Worm (Caenorhabditis elegans) whole organism, mixed stage, embryonic: ENCODE measurements around the gene ifas-1.

Experiments
- M03D4.4 ChIP-seq: sonication (generic microtip); optimal IDR thresholded peaks from 2 replicates; lab custom pipeline; 2017; ENCODE audit warnings: mild to moderate bottlenecking, missing genetic modification characterization, missing compliant biosample characterization
- bed-3 ChIP-seq: fragments of 200-800 bp; sonication (Bioruptor generic); optimal IDR thresholded peaks from 3 replicates; lab custom pipeline; 2018; ENCODE audit warnings: mild to moderate bottlenecking, missing genetic modification characterization, moderate library complexity, missing compliant biosample characterization
- blmp-1 ChIP-seq: fragments of 150-350 bp; optimal IDR thresholded peaks from 2 replicates; lab custom pipeline; 2014; ENCODE audit warnings: missing biosample characterization, missing genetic modification characterization
- ceh-39 ChIP-seq: fragments of 150-350 bp; optimal IDR thresholded peaks from 2 replicates; lab custom pipeline; 2014; ENCODE audit warnings: missing biosample characterization, missing genetic modification characterization
- ceh-43 ChIP-seq: fragments of 200-800 bp; sonication (Bioruptor generic); optimal IDR thresholded peaks from 2 replicates; lab custom pipeline; 2018; ENCODE audit warnings: mild to moderate bottlenecking, missing genetic modification characterization, moderate library complexity, missing compliant biosample characterization
- ceh-83 ChIP-seq: fragments of 200-800 bp; sonication (Bioruptor generic); optimal IDR thresholded peaks from 2 replicates; lab custom pipeline; 2018; ENCODE audit warnings: mild to moderate bottlenecking, missing genetic modification characterization, missing compliant biosample characterization
- ces-1 ChIP-seq: fragments of 150-350 bp; optimal IDR thresholded peaks from 2 replicates; lab custom pipeline; 2014; ENCODE audit warnings: missing biosample characterization, missing genetic modification reagents, missing genetic modification characterization
- cnd-1 ChIP-seq: fragments of 200-800 bp; sonication (Bioruptor generic); optimal IDR thresholded peaks from 2 replicates; lab custom pipeline; 2018; ENCODE audit warnings: mild to moderate bottlenecking, missing genetic modification characterization, missing compliant biosample characterization
- drap-1 ChIP-seq: fragments of 200-800 bp; sonication (Bioruptor generic); optimal IDR thresholded peaks from 3 replicates; lab custom pipeline; 2018; ENCODE audit warnings: mild to moderate bottlenecking, missing genetic modification characterization, missing compliant biosample characterization
- elt-3 ChIP-seq: fragments of 150-350 bp; optimal IDR thresholded peaks from 2 replicates; lab custom pipeline; 2014; ENCODE audit warnings: missing biosample characterization, missing genetic modification characterization
- hlh-1 ChIP-seq: fragments of 150-350 bp; optimal IDR thresholded peaks from 2 replicates; lab custom pipeline; 2014; ENCODE audit warnings: missing biosample characterization, missing genetic modification reagents, missing genetic modification characterization
- lin-13 ChIP-seq: fragments of 150-350 bp; optimal IDR thresholded peaks from 2 replicates; lab custom pipeline; 2014; ENCODE audit warnings: missing biosample characterization, missing genetic modification characterization
- lsy-2 ChIP-seq: fragments of 150-350 bp; optimal IDR thresholded peaks from 2 replicates; lab custom pipeline; 2014; ENCODE audit warnings: missing biosample characterization, missing genetic modification characterization
- mab-5 ChIP-seq: fragments of 150-350 bp; optimal IDR thresholded peaks from 2 replicates; lab custom pipeline; 2014; ENCODE audit warnings: missing biosample characterization, missing genetic modification characterization
- mls-2 ChIP-seq: sonication (generic microtip); optimal IDR thresholded peaks from 2 replicates; lab custom pipeline; 2016; ENCODE audit warnings: mild to moderate bottlenecking, missing genetic modification characterization, moderate library complexity, missing compliant biosample characterization
- snpc-4 ChIP-seq: fragments of 150-350 bp; optimal IDR thresholded peaks from 2 replicates; lab custom pipeline; 2014; ENCODE audit warnings: missing biosample characterization, missing genetic modification characterization
- sptf-1 ChIP-seq: sonication (generic microtip); optimal IDR thresholded peaks from 2 replicates; lab custom pipeline; 2017; ENCODE audit warnings: mild to moderate bottlenecking, missing genetic modification characterization, moderate library complexity, missing compliant biosample characterization
- tbx-8 ChIP-seq: fragments of 200-800 bp; sonication (Bioruptor generic); optimal IDR thresholded peaks from 2 replicates; lab custom pipeline; 2018; ENCODE audit warnings: mild to moderate bottlenecking, missing genetic modification characterization, moderate library complexity, missing compliant biosample characterization
- unc-120 ChIP-seq: sonication (generic microtip); optimal IDR thresholded peaks from 2 replicates; lab custom pipeline; 2017; ENCODE audit warnings: missing genetic modification characterization, missing compliant biosample characterization; ENCODE audit not compliant: poor library complexity, severe bottlenecking
- unc-39 ChIP-seq: fragments of 150-350 bp; optimal IDR thresholded peaks from 2 replicates; lab custom pipeline; 2014; ENCODE audit warnings: missing biosample characterization, missing genetic modification characterization

ifas-1 gene

DNA sequence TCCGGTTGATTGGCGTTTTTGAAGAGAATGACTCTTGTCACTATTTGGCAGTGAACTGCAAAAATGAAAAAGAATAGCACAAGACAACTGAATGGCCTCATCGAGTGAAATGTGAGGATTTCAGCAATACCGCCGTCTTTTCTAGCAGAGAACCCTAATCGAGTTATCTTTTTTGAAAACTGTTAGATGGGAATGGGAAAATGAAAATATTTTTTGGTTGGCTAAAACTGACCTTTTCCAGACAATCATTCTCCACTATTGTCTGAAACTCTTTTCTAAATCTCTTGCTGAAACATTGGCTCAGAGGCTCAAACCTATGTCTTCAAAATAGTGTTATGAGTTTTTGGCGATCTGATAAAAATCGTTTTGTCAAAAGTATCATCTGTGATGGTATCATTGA, 48.3 kb downstream of the ifas-1 start, which contains the start of gene M151.10:
TSS of gene M151.10 (minus strand) at position 101 of the 400 bp plus-strand sequence.
- TF ChIP-seq M03D4.4 (tag; lab: Kevin White, UChicago) (no peak), lsy-2 (no peak), ceh-83 (GFP tag; lab: Kevin White, UChicago) (no peak), tbx-8 (GFP tag; lab: Kevin White, UChicago) (no peak), hlh-1 (no peak), bed-3 (GFP tag; lab: Kevin White, UChicago) (no peak), lin-13 (tag; lab: Kevin White, UChicago) (no peak), mls-2 (tag; lab: Kevin White, UChicago) (no peak), drap-1 (GFP tag; lab: Kevin White, UChicago) (no peak), cnd-1 (tag; lab: Kevin White, UChicago) (no peak), ceh-43 (GFP tag; lab: Kevin White, UChicago) (no peak), ceh-39 (no peak), unc-39 (tag; lab: Kevin White, UChicago) (no peak), ces-1 (no peak), sptf-1 (no peak), snpc-4 (no peak)

ce11 chrII:3639238-3639637, 49.3 kb downstream of the ifas-1 start, which contains the start of gene fbxb-31:
TSS of gene fbxb-31 (minus strand) at chrII:3639338.
- TF ChIP-seq blmp-1 (no peak), unc-120 (tag; lab: Kevin White, UChicago) (no peak), mab-5 (tag; lab: Kevin White, UChicago) (no peak), elt-3 (tag; lab: Kevin White, UChicago) (no peak)
